Fruit fly (Drosophila melanogaster): Measurements from ENCODE around the gene CG14260.
A peak's percentile ranks its signal among the peaks of the same experiment; 100 is the strongest.

dm6 chr3R:27274533-27275447, 9.5 kb downstream of the CG14260 start, which contains the start of gene CG5938:
- TF ChIP-seq sv (GFP tag; optimal IDR thresholded peaks at IDR 0.05) = peak; percentile 40
- TF ChIP-seq br (GFP tag; optimal IDR thresholded peaks at IDR 0.05) = peak; percentile 14
- no peak for TF ChIP-seq Abd-B (GFP tag; optimal IDR thresholded peaks at IDR 0.05)
- no peak for TF ChIP-seq Myc (optimal IDR thresholded peaks at IDR 0.05)
- no peak for TF ChIP-seq pan (optimal IDR thresholded peaks at IDR 0.05)
- no peak for TF ChIP-seq psq (GFP tag; optimal IDR thresholded peaks at IDR 0.05)
- TF ChIP-seq dmrt93B (GFP tag; optimal IDR thresholded peaks at IDR 0.05) = no peak
- TF ChIP-seq dl (GFP tag; optimal IDR thresholded peaks at IDR 0.05; ENCODE audit: insufficient read depth in 1 of 2, partially characterized antibody in 2 of 2) = no peak
- no peak for TF ChIP-seq lola (GFP tag; optimal IDR thresholded peaks at IDR 0.05)
- peak; percentile 23 for TF ChIP-seq Jra (GFP tag; optimal IDR thresholded peaks at IDR 0.05)
- no peak for TF ChIP-seq sage (GFP tag; optimal IDR thresholded peaks at IDR 0.05)
- no peak for TF ChIP-seq Mio (GFP tag; optimal IDR thresholded peaks at IDR 0.05)
- no peak for TF ChIP-seq CG9705 (GFP tag; optimal IDR thresholded peaks at IDR 0.05)
- TF ChIP-seq OdsH (GFP tag; optimal IDR thresholded peaks at IDR 0.05) = no peak

All from whole organism, wandering third instar larva.